Fruit fly (Drosophila melanogaster): ENCODE data around the gene VhaM9.7-a.

VhaM9.7-a gene

DNA sequence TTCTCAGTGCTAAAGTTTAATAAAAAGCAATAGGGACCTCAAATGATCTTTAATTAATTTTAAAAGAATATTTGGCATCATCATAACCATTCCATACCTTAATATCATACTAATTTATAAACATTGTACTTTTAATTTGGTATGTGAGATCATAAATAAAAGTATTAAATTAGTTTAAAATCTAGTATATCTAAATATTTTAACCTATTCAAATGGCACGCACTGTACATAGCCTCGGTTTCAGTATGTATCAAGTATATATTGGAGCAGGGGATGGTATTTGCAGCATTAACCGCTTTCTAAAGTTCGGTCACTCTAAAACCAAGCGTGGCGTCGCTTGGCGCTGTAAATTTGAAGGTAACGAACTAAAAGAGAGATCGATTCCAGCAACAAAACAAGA lies 20.1 kb upstream of the VhaM9.7-a start, which contains the start of gene pav (continued):
- TF ChIP-seq esg (GFP tag; conservative IDR thresholded peaks at IDR 0.05) (no peak), Rx (GFP tag; IDR thresholded peaks at IDR 0.05) (peak; percentile 8; the same call in 1 of the 2 replicates), CG14710 (tag; optimal IDR thresholded peaks at IDR 0.05) (peak; percentile 65), crp (GFP tag; optimal IDR thresholded peaks at IDR 0.05) (peak in 1 of 2 experiments; percentile 0), CG11560 (tag; IDR thresholded peaks at IDR 0.05) (no peak), Opbp (GFP tag; IDR thresholded peaks at IDR 0.05; ENCODE audit: partially characterized antibody) (0 out of 3 replicates have a peak, but pooled peaks have one; percentile 6), HLHmδ (GFP tag; optimal IDR thresholded peaks at IDR 0.05) (no peak), CG9932 (GFP tag; IDR thresholded peaks at IDR 0.05) (peak; percentile 53), CG10979 (tag; optimal IDR thresholded peaks at IDR 0.05) (peak; percentile 41), pan (optimal IDR thresholded peaks at IDR 0.05) (no peak), pan (GFP tag; optimal IDR thresholded peaks at IDR 0.05 in 1 of 2, IDR thresholded peaks at IDR 0.05 in 1 of 2) (peak in 1 of 2 experiments; percentile 46), CG14014 (GFP tag; IDR thresholded peaks at IDR 0.05) (peak; percentile 47; the same call in 1 of the 2 replicates), ci (GFP tag; IDR thresholded peaks at IDR 0.05) (no peak), CG9727 (GFP tag; optimal IDR thresholded peaks at IDR 0.05) (peak; percentile 10), Chrac-16 (GFP tag; optimal IDR thresholded peaks at IDR 0.05) (peak; percentile 14), CG16863 (GFP tag; optimal IDR thresholded peaks at IDR 0.05) (no peak), CG4617 (GFP tag; optimal IDR thresholded peaks at IDR 0.05; ENCODE audit: borderline replicate concordance) (peak; percentile 31), HmgD (GFP tag; optimal IDR thresholded peaks at IDR 0.05) (no peak), cas (GFP tag; IDR thresholded peaks at IDR 0.05) (peak; percentile 29; the same call in 1 of the 2 replicates), lmd (GFP tag; IDR thresholded peaks at IDR 0.05) (peak; percentile 58), CG17361 (GFP tag; IDR thresholded peaks at IDR 0.05) (no peak), CrebB (tag; optimal IDR thresholded peaks at IDR 0.05) (peak; percentile 2), row (GFP tag; IDR thresholded peaks at IDR 0.05) (peak; percentile 82), CG11696 (GFP tag; IDR thresholded peaks at IDR 0.05) (peak; percentile 97), bigmax (GFP tag; optimal IDR thresholded peaks at IDR 0.05) (no peak), CG4820 (GFP tag; optimal IDR thresholded peaks at IDR 0.05) (no peak), dpn (GFP tag; optimal IDR thresholded peaks at IDR 0.05) (peak in 1 of 2 experiments; percentile 55), YL-1 (GFP tag; optimal IDR thresholded peaks at IDR 0.05) (peak; percentile 66), CG10654 (GFP tag; optimal IDR thresholded peaks at IDR 0.05) (no peak), Xrp1 (GFP tag; IDR thresholded peaks at IDR 0.05) (peak; percentile 59; the same call in 1 of the 2 replicates), Dbx (GFP tag; IDR thresholded peaks at IDR 0.05) (peak; percentile 35; the same call in 1 of the 3 replicates), B-H1 (GFP tag; IDR thresholded peaks at IDR 0.05) (peak; percentile 32; the same call in 1 of the 3 replicates), ind (GFP tag; optimal IDR thresholded peaks at IDR 0.05) (peak; percentile 31), pzg (GFP tag; optimal IDR thresholded peaks at IDR 0.05) (peak; percentile 77), toy (GFP tag; IDR thresholded peaks at IDR 0.05) (no peak), MBD-R2 (GFP tag; IDR thresholded peaks at IDR 0.05) (peak; percentile 63; the same call in 1 of the 2 replicates), ase (GFP tag; IDR thresholded peaks at IDR 0.05) (peak; percentile 38; the same call in 1 of the 3 replicates), stwl (tag; optimal IDR thresholded peaks at IDR 0.05) (peak; percentile 39), so (GFP tag; IDR thresholded peaks at IDR 0.05) (peak; percentile 47; the same call in 1 of the 3 replicates), CG14860 (GFP tag; IDR thresholded peaks at IDR 0.05; ENCODE audit: partially characterized antibody) (no peak), tna (GFP tag; IDR thresholded peaks at IDR 0.05; ENCODE audit: partially characterized antibody) (no peak), bbx (GFP tag; IDR thresholded peaks at IDR 0.05; ENCODE audit: partially characterized antibody) (no peak), kni (GFP tag; optimal IDR thresholded peaks at IDR 0.05) (no peak), pum (GFP tag; optimal IDR thresholded peaks at IDR 0.05) (no peak), CG9817 (tag; optimal IDR thresholded peaks at IDR 0.05) (peak; percentile 50), CG6175 (GFP tag; IDR thresholded peaks at IDR 0.05) (no peak), CG4730 (GFP tag; IDR thresholded peaks at IDR 0.05) (peak; percentile 44; the same call in 1 of the 2 replicates), insv (GFP tag; optimal IDR thresholded peaks at IDR 0.05) (no peak), run (tag; optimal IDR thresholded peaks at IDR 0.05) (no peak), CG2889 (GFP tag; IDR thresholded peaks at IDR 0.05) (no peak)
